Fruit fly (Drosophila melanogaster) whole organism, embryonic: ENCODE data around the gene toy.

ENCODE experiments used
- Adf1 ChIP-seq: fragments of 200-800 bp; sonication (Bioruptor generic); IDR thresholded peaks from 2 replicates; pipeline ENCODE4 v1.3.6; 2022; ENCODE audit warnings: missing biosample characterization, missing genetic modification characterization
- BtbVII ChIP-seq: fragments of 200-800 bp; sonication (Bioruptor generic); optimal IDR thresholded peaks from 3 replicates; lab custom pipeline; 2017; ENCODE audit warnings: missing biosample characterization, mild to moderate bottlenecking, missing genetic modification characterization
- CG11093 ChIP-seq: fragments of 200-800 bp; sonication (Bioruptor generic); IDR thresholded peaks from 3 replicates; pipeline ENCODE4 v1.3.6; 2022; ENCODE audit warnings: missing biosample characterization, missing genetic modification characterization
- CG11723 ChIP-seq: fragments of 200-800 bp; sonication (Bioruptor generic); optimal IDR thresholded peaks from 2 replicates; lab custom pipeline; 2017; ENCODE audit warnings: missing biosample characterization, mild to moderate bottlenecking, missing genetic modification characterization
- CG13296 ChIP-seq: fragments of 200-800 bp; sonication (Bioruptor generic); optimal IDR thresholded peaks from 3 replicates; lab custom pipeline; 2018; ENCODE audit warnings: missing biosample characterization, mild to moderate bottlenecking, missing genetic modification characterization
- CG13894 ChIP-seq: fragments of 200-800 bp; sonication (Bioruptor generic); optimal IDR thresholded peaks from 3 replicates; lab custom pipeline; 2018; ENCODE audit warnings: missing biosample characterization, mild to moderate bottlenecking, missing genetic modification characterization, moderate library complexity
- CG15269 ChIP-seq: fragments of 200-800 bp; sonication (Bioruptor generic); optimal IDR thresholded peaks from 2 replicates; lab custom pipeline; 2018; ENCODE audit warnings: missing biosample characterization, mild to moderate bottlenecking, missing genetic modification characterization, moderate library complexity
- CG17802 ChIP-seq: fragments of 200-800 bp; sonication (Bioruptor generic); optimal IDR thresholded peaks from 2 replicates; lab custom pipeline; 2018; ENCODE audit warnings: missing biosample characterization, mild to moderate bottlenecking, missing genetic modification characterization, moderate library complexity
- CG2199 ChIP-seq: fragments of 200-800 bp; sonication (Bioruptor generic); IDR thresholded peaks from 3 replicates; pipeline ENCODE4 v1.3.6; 2022; ENCODE audit warnings: missing biosample characterization, missing genetic modification characterization
- CG30403 ChIP-seq: fragments of 200-800 bp; sonication (Bioruptor generic); optimal IDR thresholded peaks from 3 replicates; lab custom pipeline; 2016; ENCODE audit warnings: missing biosample characterization, missing genetic modification characterization
- CG31365 ChIP-seq: fragments of 200-800 bp; sonication (Bioruptor generic); optimal IDR thresholded peaks from 2 replicates; lab custom pipeline; 2018; ENCODE audit warnings: missing biosample characterization, mild to moderate bottlenecking, missing genetic modification characterization
- CG8388 ChIP-seq: fragments of 200-800 bp; sonication (Bioruptor generic); optimal IDR thresholded peaks from 2 replicates; lab custom pipeline; 2019; ENCODE audit warnings: missing biosample characterization, mild to moderate bottlenecking, missing genetic modification characterization, moderate library complexity
- Elba2 ChIP-seq: fragments of 200-800 bp; sonication (Bioruptor generic); optimal IDR thresholded peaks from 3 replicates; lab custom pipeline; 2016; ENCODE audit warnings: missing biosample characterization, missing genetic modification characterization
- Ets65A ChIP-seq: fragments of 200-800 bp; sonication (Bioruptor generic); peaks from one replicate; lab custom pipeline; 2016; ENCODE audit warnings: missing biosample characterization, missing genetic modification characterization
- HLHmδ ChIP-seq: fragments of 200-800 bp; sonication (Bioruptor generic); optimal IDR thresholded peaks from 2 replicates; lab custom pipeline; 2018; ENCODE audit warnings: missing biosample characterization, mild to moderate bottlenecking, missing genetic modification characterization, moderate library complexity
- Max ChIP-seq: fragments of 200-800 bp; sonication (Bioruptor generic); optimal IDR thresholded peaks from 2 replicates; lab custom pipeline; 2016; ENCODE audit warnings: missing biosample characterization, mild to moderate bottlenecking, missing genetic modification characterization
- Myb ChIP-seq: fragments of 200-800 bp; sonication (Bioruptor generic); optimal IDR thresholded peaks from 2 replicates; lab custom pipeline; 2016; ENCODE audit warnings: missing biosample characterization, missing genetic modification characterization
- Nf-YB ChIP-seq: fragments of 200-800 bp; sonication (Bioruptor generic); optimal IDR thresholded peaks from 3 replicates; lab custom pipeline; 2019; ENCODE audit warnings: missing biosample characterization, mild to moderate bottlenecking, missing genetic modification characterization, moderate library complexity
- Nf-YC ChIP-seq: fragments of 200-800 bp; optimal IDR thresholded peaks from 3 replicates; lab custom pipeline; 2019; ENCODE audit warnings: missing biosample characterization, mild to moderate bottlenecking, missing genetic modification characterization, moderate library complexity
- Usf ChIP-seq: fragments of 200-800 bp; sonication (Bioruptor generic); optimal IDR thresholded peaks from 2 replicates; lab custom pipeline; 2017; ENCODE audit warnings: missing genotype, missing biosample characterization, missing genetic modification characterization
- YL-1 ChIP-seq: fragments of 200-800 bp; sonication (Bioruptor generic); optimal IDR thresholded peaks from 3 replicates; lab custom pipeline; 2017; ENCODE audit warnings: missing biosample characterization, mild to moderate bottlenecking, missing genetic modification characterization
- aop ChIP-seq: fragments of 200-800 bp; sonication (Bioruptor generic); IDR thresholded peaks from 2 replicates; pipeline ENCODE4 v1.3.6; 2022; ENCODE audit warnings: missing biosample characterization, missing genetic modification characterization
- ase ChIP-seq: fragments of 200-800 bp; sonication (Bioruptor generic); IDR thresholded peaks from 3 replicates; pipeline ENCODE4 v1.3.6; 2022; ENCODE audit warnings: missing biosample characterization, missing genetic modification characterization
- ato ChIP-seq: fragments of 200-800 bp; sonication (Bioruptor generic); IDR thresholded peaks from 2 replicates; pipeline ENCODE4 v1.3.6; 2022; ENCODE audit warnings: missing biosample characterization, missing genetic modification characterization; ENCODE audit not compliant: partially characterized antibody
- crc ChIP-seq: fragments of 200-800 bp; sonication (Bioruptor generic); optimal IDR thresholded peaks from 2 replicates; lab custom pipeline; 2016; ENCODE audit warnings: missing biosample characterization, missing genetic modification characterization
- croc ChIP-seq: fragments of 200-800 bp; sonication (Bioruptor generic); conservative IDR thresholded peaks from 3 replicates; pipeline ENCODE4 v1.3.6; 2022; ENCODE audit warnings: missing biosample characterization, missing genetic modification characterization
- fu2 ChIP-seq: fragments of 200-800 bp; sonication (Bioruptor generic); optimal IDR thresholded peaks from 2 replicates; lab custom pipeline; 2016; ENCODE audit warnings: missing biosample characterization, missing genetic modification characterization
- gro ChIP-seq: fragments of 200-800 bp; sonication (Bioruptor generic); optimal IDR thresholded peaks from 2 replicates; lab custom pipeline; 2016; ENCODE audit warnings: missing biosample characterization, missing genetic modification characterization
- h ChIP-seq: fragments of >200 bp; optimal IDR thresholded peaks from 2 replicates; lab custom pipeline; 2017
- inv ChIP-seq: fragments of 200-800 bp; sonication (Bioruptor generic); IDR thresholded peaks from 2 replicates; pipeline ENCODE4 v1.3.6; 2022; ENCODE audit warnings: missing biosample characterization, missing genetic modification characterization; ENCODE audit not compliant: partially characterized antibody
- lmd ChIP-seq: fragments of 200-800 bp; sonication (Bioruptor generic); IDR thresholded peaks from 2 replicates; pipeline ENCODE4 v1.3.6; 2022; ENCODE audit warnings: missing biosample characterization, missing genetic modification characterization
- maf-S ChIP-seq: fragments of 200-800 bp; sonication (Bioruptor generic); optimal IDR thresholded peaks from 2 replicates; lab custom pipeline; 2016; ENCODE audit warnings: missing biosample characterization, missing genetic modification characterization
- mam ChIP-seq: fragments of 200-800 bp; sonication (Bioruptor generic); optimal IDR thresholded peaks from 3 replicates; lab custom pipeline; 2016; ENCODE audit warnings: missing biosample characterization, missing genetic modification characterization
- nerfin-1 ChIP-seq: fragments of 200-800 bp; sonication (Bioruptor generic); optimal IDR thresholded peaks from 3 replicates; lab custom pipeline; 2019; ENCODE audit warnings: missing biosample characterization, mild to moderate bottlenecking, missing genetic modification characterization, moderate library complexity
- pros ChIP-seq: fragments of 200-800 bp; sonication (Bioruptor generic); optimal IDR thresholded peaks from 3 replicates; lab custom pipeline; 2019; ENCODE audit warnings: missing biosample characterization, mild to moderate bottlenecking, missing genetic modification characterization, moderate library complexity
- psq ChIP-seq: fragments of 200-800 bp; sonication (Bioruptor generic); optimal IDR thresholded peaks from 2 replicates; lab custom pipeline; 2017; ENCODE audit warnings: missing biosample characterization, missing genetic modification characterization
- row ChIP-seq: fragments of 200-800 bp; sonication (Bioruptor generic); IDR thresholded peaks from 3 replicates; pipeline ENCODE4 v1.3.6; 2022; ENCODE audit warnings: missing biosample characterization, missing genetic modification characterization
- sima ChIP-seq: fragments of 200-800 bp; sonication (Bioruptor generic); optimal IDR thresholded peaks from 2 replicates; lab custom pipeline; 2016; ENCODE audit warnings: missing biosample characterization, missing genetic modification characterization
- twi ChIP-seq: fragments of 200-800 bp; optimal IDR thresholded peaks from 2 replicates; lab custom pipeline; 2019; ENCODE audit warnings: missing biosample characterization, mild to moderate bottlenecking, missing genetic modification characterization, moderate library complexity

toy gene

dm6 chr4:974632-975031 lies 14.9 kb upstream of the toy start (continued):
- TF ChIP-seq ato (GFP tag; lab: Robert Waterston, UW) (no peak), CG30403 (GFP tag; lab: Kevin White, UChicago) (no peak), CG17802 (tag; lab: Kevin White, UChicago) (peak; percentile 72), lmd (GFP tag; lab: Robert Waterston, UW) (no peak), Adf1 (GFP tag; lab: Robert Waterston, UW) (no peak), aop (GFP tag; lab: Robert Waterston, UW) (no peak), Max (GFP tag; lab: Kevin White, UChicago) (no peak), inv (no peak), croc (GFP tag; lab: Robert Waterston, UW) (no peak), Nf-YC (tag; lab: Kevin White, UChicago) (peak; percentile 51), Nf-YB (no peak), CG13894 (tag; lab: Kevin White, UChicago) (peak; percentile 26), row (GFP tag; lab: Robert Waterston, UW) (no peak), crc (no peak), pros (GFP tag; lab: Kevin White, UChicago) (peak; percentile 68), fu2 (GFP tag; lab: Kevin White, UChicago) (no peak), CG13296 (no peak), CG15269 (tag; lab: Kevin White, UChicago) (no peak), YL-1 (GFP tag; lab: Kevin White, UChicago) (no peak), CG11093 (GFP tag; lab: Robert Waterston, UW) (no peak), Usf (GFP tag; lab: Kevin White, UChicago) (no peak), CG11723 (GFP tag; lab: Kevin White, UChicago) (no peak), Myb (GFP tag; lab: Kevin White, UChicago) (no peak), maf-S (no peak)
- TF ChIP-seq, all 482 proteins: peak for 8

- TF ChIP-seq Ets65A (GFP tag; lab: Kevin White, UChicago) (peak; percentile 64), mam (GFP tag; lab: Kevin White, UChicago) (no peak), BtbVII (GFP tag; lab: Kevin White, UChicago) (no peak), CG8388 (GFP tag; lab: Kevin White, UChicago) (peak; percentile 69)
Measured at dm6 chr4:976569-976968, 13.0 kb upstream of the toy start.

- no peak for TF ChIP-seq ato (GFP tag; lab: Robert Waterston, UW)
- TF ChIP-seq CG31365 (tag; lab: Kevin White, UChicago), result no peak
- TF ChIP-seq CG2199 (GFP tag; lab: Robert Waterston, UW), result 0 out of 3 replicates have a peak, but pooled peaks have one; percentile 11
- TF ChIP-seq gro (GFP tag; lab: Kevin White, UChicago), result no peak
- TF ChIP-seq lmd (GFP tag; lab: Robert Waterston, UW), result no peak
- TF ChIP-seq psq (GFP tag; lab: Kevin White, UChicago), result no peak
- TF ChIP-seq Nf-YC (tag; lab: Kevin White, UChicago), result peak; percentile 96
- no peak for TF ChIP-seq HLHmδ
- TF ChIP-seq ase (GFP tag; lab: Robert Waterston, UW), result no peak
- TF ChIP-seq twi (tag; lab: Kevin White, UChicago), result no peak
- no peak for TF ChIP-seq sima (GFP tag; lab: Kevin White, UChicago)
- no peak for TF ChIP-seq h (lab: Kevin White, UChicago)
- peak; percentile 54 for TF ChIP-seq nerfin-1 (tag; lab: Kevin White, UChicago)
- TF ChIP-seq Nf-YB, result peak; percentile 93
- TF ChIP-seq Elba2 (GFP tag; lab: Kevin White, UChicago), result peak; percentile 79
Measured at dm6 chr4:978439-978911, 11.1 kb upstream of the toy start, which contains the start of gene fuss. Gene fuss (minus strand): TSS chr4:978489.
